Worm (Caenorhabditis elegans): Measurements from ENCODE around the gene srh-214.
A peak's percentile ranks its signal among the peaks of the same experiment; 100 is the strongest.

Gene srh-214

ce11 chrV:16794828-16795354 is 34.7 kb downstream of the srh-214 start, which contains the start of the genes ctps-1 and pus-1 (continued):
- TF ChIP-seq alr-1 (tag; optimal IDR thresholded peaks at IDR 0.05; ENCODE audit: borderline replicate concordance) (no peak), elt-3 (tag; optimal IDR thresholded peaks at IDR 0.05) (peak in 1 of 6 experiments; percentile 79), lsy-2 (tag; optimal IDR thresholded peaks at IDR 0.05) (peak; percentile 79 to 81), lin-35 (GFP tag; optimal IDR thresholded peaks at IDR 0.05) (peak; percentile 78 to 83), egl-13 (tag; optimal IDR thresholded peaks at IDR 0.05) (no peak), swsn-7 (tag; optimal IDR thresholded peaks at IDR 0.05) (peak; percentile 72), egl-27 (tag; optimal IDR thresholded peaks at IDR 0.05) (no peak), dsc-1 (tag; optimal IDR thresholded peaks at IDR 0.05) (peak; percentile 72), tbx-2 (tag; optimal IDR thresholded peaks at IDR 0.05) (peak; percentile 78), lir-3 (tag; optimal IDR thresholded peaks at IDR 0.05; ENCODE audit: poor library complexity) (no peak), unc-130 (tag; optimal IDR thresholded peaks at IDR 0.05) (peak; percentile 53), zag-1 (tag; optimal IDR thresholded peaks at IDR 0.05) (no peak), hlh-4 (tag; optimal IDR thresholded peaks at IDR 0.05) (no peak), mab-9 (GFP tag; IDR thresholded peaks at IDR 0.05) (peak; percentile 73), snu-23 (GFP tag; optimal IDR thresholded peaks at IDR 0.05) (peak; percentile 80)

- no peak for TF ChIP-seq efl-3 (GFP tag; optimal IDR thresholded peaks at IDR 0.05)
- no peak for TF ChIP-seq hlh-17 (GFP tag; optimal IDR thresholded peaks at IDR 0.05; ENCODE audit: borderline replicate concordance)
- no peak for TF ChIP-seq unc-30 (tag; optimal IDR thresholded peaks at IDR 0.05)
- no peak for TF ChIP-seq efl-1 (optimal IDR thresholded peaks at IDR 0.05)
- peak in 1 of 2 experiments; percentile 38 for TF ChIP-seq efl-1 (GFP tag; optimal IDR thresholded peaks at IDR 0.05 in 1 of 2)
- no peak for TF ChIP-seq jun-1 (tag; optimal IDR thresholded peaks at IDR 0.05)
- TF ChIP-seq pqm-1 (tag; optimal IDR thresholded peaks at IDR 0.05): no peak
- TF ChIP-seq tbx-2 (tag; optimal IDR thresholded peaks at IDR 0.05): no peak
- no peak for TF ChIP-seq ztf-11 (tag; optimal IDR thresholded peaks at IDR 0.05)
Observed at ce11 chrV:16794079-16794478, 35.5 kb downstream of the srh-214 start.

- TF ChIP-seq nhr-11 (tag; optimal IDR thresholded peaks at IDR 0.05) (no peak), ceh-88 (GFP tag; IDR thresholded peaks at IDR 0.05) (no peak), ama-1 (optimal IDR thresholded peaks at IDR 0.05) (no peak), efl-1 (optimal IDR thresholded peaks at IDR 0.05) (peak in 1 of 2 experiments; percentile 74), efl-1 (GFP tag; optimal IDR thresholded peaks at IDR 0.05 in 1 of 2) (no peak), rnt-1 (tag; optimal IDR thresholded peaks at IDR 0.05) (no peak)
Observed at ce11 chrV:16793312-16793711, 36.2 kb downstream of the srh-214 start.

- TF ChIP-seq ces-1 (GFP tag; optimal IDR thresholded peaks at IDR 0.05) (no peak), lin-15B (tag; optimal IDR thresholded peaks at IDR 0.05) (no peak), unc-130 (tag; optimal IDR thresholded peaks at IDR 0.05) (no peak), snpc-4 (tag; optimal IDR thresholded peaks at IDR 0.05) (no peak), ceh-8 (GFP tag; optimal IDR thresholded peaks at IDR 0.05) (no peak), ceh-88 (GFP tag; IDR thresholded peaks at IDR 0.05) (no peak), xbp-1 (tag; optimal IDR thresholded peaks at IDR 0.05) (no peak), ceh-82 (tag; optimal IDR thresholded peaks at IDR 0.05) (no peak), snu-23 (GFP tag; optimal IDR thresholded peaks at IDR 0.05) (no peak), mab-9 (GFP tag; IDR thresholded peaks at IDR 0.05) (no peak), rnt-1 (tag; optimal IDR thresholded peaks at IDR 0.05) (no peak), F16B12.6 (tag; optimal IDR thresholded peaks at IDR 0.05) (no peak), irx-1 (tag; optimal IDR thresholded peaks at IDR 0.05) (no peak), fkh-4 (tag; optimal IDR thresholded peaks at IDR 0.05; ENCODE audit: borderline replicate concordance) (no peak)
Observed at ce11 chrV:16792717-16793116, 36.8 kb downstream of the srh-214 start.
